Fruit fly (Drosophila melanogaster): Measurements from ENCODE around the gene CG33003.

CG33003 gene

dm6 chr2L:4375035-4376009, 25.4 kb upstream of the CG33003 start (continued):
- TF ChIP-seq D (optimal IDR thresholded peaks at IDR 0.05) (no peak), D (GFP tag; optimal IDR thresholded peaks at IDR 0.05) (peak; percentile 6), CG10267 (tag; optimal IDR thresholded peaks at IDR 0.05) (no peak), lov (optimal IDR thresholded peaks at IDR 0.05) (no peak), lov (GFP tag; IDR thresholded peaks at IDR 0.05) (no peak), CG18764 (GFP tag; optimal IDR thresholded peaks at IDR 0.05) (no peak), ash1 (GFP tag; optimal IDR thresholded peaks at IDR 0.05) (no peak), GATAe (GFP tag; conservative IDR thresholded peaks at IDR 0.05) (no peak), Neu2 (GFP tag; optimal IDR thresholded peaks at IDR 0.05; ENCODE audit: borderline replicate concordance) (no peak), Dref (GFP tag; IDR thresholded peaks at IDR 0.05) (no peak), bigmax (GFP tag; optimal IDR thresholded peaks at IDR 0.05) (no peak), Bgb (GFP tag; IDR thresholded peaks at IDR 0.05; ENCODE audit: partially characterized antibody) (no peak), CG7987 (GFP tag; optimal IDR thresholded peaks at IDR 0.05) (no peak), Fer2 (tag; optimal IDR thresholded peaks at IDR 0.05) (no peak), lilli (GFP tag; optimal IDR thresholded peaks at IDR 0.05) (no peak), CG43689 (GFP tag; IDR thresholded peaks at IDR 0.05) (no peak), MBD-R2 (GFP tag; IDR thresholded peaks at IDR 0.05) (no peak), CG3407 (GFP tag; optimal IDR thresholded peaks at IDR 0.05) (no peak), fru (optimal IDR thresholded peaks at IDR 0.05) (no peak), CG4282 (GFP tag; optimal IDR thresholded peaks at IDR 0.05) (no peak), Bdp1 (GFP tag; optimal IDR thresholded peaks at IDR 0.05) (no peak), CG17612 (GFP tag; IDR thresholded peaks at IDR 0.05) (peak; percentile 22; the same call in 1 of the 2 replicates), CG18599 (GFP tag; optimal IDR thresholded peaks at IDR 0.05) (peak; percentile 15), CG8924 (tag; optimal IDR thresholded peaks at IDR 0.05) (no peak), CG30403 (GFP tag; optimal IDR thresholded peaks at IDR 0.05) (no peak), sug (tag; optimal IDR thresholded peaks at IDR 0.05) (no peak), CG7839 (tag; optimal IDR thresholded peaks at IDR 0.05) (no peak), Awh (GFP tag; IDR thresholded peaks at IDR 0.05) (no peak), maf-S (GFP tag; optimal IDR thresholded peaks at IDR 0.05) (no peak), rib (GFP tag; IDR thresholded peaks at IDR 0.05) (no peak), CG11093 (GFP tag; IDR thresholded peaks at IDR 0.05) (no peak), fd102C (GFP tag; optimal IDR thresholded peaks at IDR 0.05) (no peak), Hand (GFP tag; optimal IDR thresholded peaks at IDR 0.05) (no peak), CG30431 (GFP tag; optimal IDR thresholded peaks at IDR 0.05) (no peak), Dfd (GFP tag; optimal IDR thresholded peaks at IDR 0.05) (no peak), CG2129 (GFP tag; IDR thresholded peaks at IDR 0.05; ENCODE audit: partially characterized antibody) (no peak), gcm (GFP tag; optimal IDR thresholded peaks at IDR 0.05) (no peak), tin (GFP tag; optimal IDR thresholded peaks at IDR 0.05) (no peak), zfh1 (GFP tag; IDR thresholded peaks at IDR 0.05) (0 out of 3 replicates have a peak, but pooled peaks have one; percentile 27), peb (GFP tag; IDR thresholded peaks at IDR 0.05) (no peak), CG12769 (tag; optimal IDR thresholded peaks at IDR 0.05) (peak; percentile 22), CG2202 (tag; optimal IDR thresholded peaks at IDR 0.05) (no peak), trh (GFP tag; optimal IDR thresholded peaks at IDR 0.05) (no peak), crol (GFP tag; IDR thresholded peaks at IDR 0.05) (no peak), MESR4 (GFP tag; optimal IDR thresholded peaks at IDR 0.05) (no peak), twi (tag; optimal IDR thresholded peaks at IDR 0.05) (no peak), abd-A (tag; optimal IDR thresholded peaks at IDR 0.05) (no peak), nom (GFP tag; optimal IDR thresholded peaks at IDR 0.05) (peak; percentile 83), CG3995 (GFP tag; optimal IDR thresholded peaks at IDR 0.05) (no peak), CG6272 (GFP tag; IDR thresholded peaks at IDR 0.05) (no peak)
